Worm (Caenorhabditis elegans) whole organism, L3 larva: ENCODE data around the gene che-11.

Experiments used
- R02D3.7 ChIP-seq: fragments of 150-350 bp; optimal IDR thresholded peaks from 2 replicates; lab custom pipeline; 2014; ENCODE audit warnings: missing biosample characterization, missing genetic modification characterization
- ceh-16 ChIP-seq: sonication (generic microtip); optimal IDR thresholded peaks from 2 replicates; lab custom pipeline; 2017; ENCODE audit warnings: missing biosample characterization, missing genetic modification characterization
- fkh-10 ChIP-seq: sonication (generic microtip); optimal IDR thresholded peaks from 2 replicates; lab custom pipeline; 2017; ENCODE audit warnings: missing biosample characterization, missing genetic modification reagents, missing genetic modification characterization
- mdl-1 ChIP-seq: fragments of 150-350 bp; optimal IDR thresholded peaks from 2 replicates; lab custom pipeline; 2014; ENCODE audit warnings: missing biosample characterization, missing genetic modification characterization
- mml-1 ChIP-seq: fragments of 150-350 bp; sonication (generic microtip); optimal IDR thresholded peaks from 3 replicates; lab custom pipeline; 2014; ENCODE audit warnings: missing biosample characterization, missing genetic modification characterization
- nhr-237 ChIP-seq: fragments of 150-350 bp; optimal IDR thresholded peaks from 2 replicates; lab custom pipeline; 2014; ENCODE audit warnings: missing biosample characterization, missing genetic modification characterization
- nhr-28 ChIP-seq: fragments of 150-350 bp; optimal IDR thresholded peaks from 2 replicates; lab custom pipeline; 2014; ENCODE audit warnings: missing biosample characterization, missing genetic modification characterization
- nhr-77 ChIP-seq: fragments of 150-350 bp; optimal IDR thresholded peaks from 2 replicates; lab custom pipeline; 2014; ENCODE audit warnings: missing biosample characterization, missing genetic modification characterization
- pha-4 ChIP-seq: fragments of 150-350 bp; optimal IDR thresholded peaks from 2 replicates; lab custom pipeline; 2014; ENCODE audit warnings: missing biosample characterization, missing genetic modification reagents, missing genetic modification characterization
- pqm-1 ChIP-seq: fragments of 150-350 bp; optimal IDR thresholded peaks from 2 replicates; lab custom pipeline; 2017; ENCODE audit warnings: missing biosample characterization, missing genetic modification characterization, inconsistent platforms
- snpc-4 ChIP-seq: fragments of 150-350 bp; optimal IDR thresholded peaks from 2 replicates; lab custom pipeline; 2014; ENCODE audit warnings: missing biosample characterization, missing genetic modification characterization
- tbx-2 ChIP-seq: sonication (generic microtip); optimal IDR thresholded peaks from 2 replicates; lab custom pipeline; 2016; ENCODE audit warnings: mild to moderate bottlenecking, missing genetic modification characterization, missing compliant biosample characterization
- ztf-11 ChIP-seq: fragments of 150-350 bp; optimal IDR thresholded peaks from 2 replicates; lab custom pipeline; 2014; ENCODE audit warnings: missing biosample characterization, missing genetic modification characterization

ce11 chrV:12100794-12101343 lies 49.6 kb downstream of the che-11 start, which contains the start of gene nhr-154:
- no peak for TF ChIP-seq nhr-28 (tag; lab: Kevin White, UChicago)
- TF ChIP-seq ceh-16 (tag; lab: Kevin White, UChicago) = no peak
- TF ChIP-seq mml-1 (tag; lab: Kevin White, UChicago) = no peak
- no peak for TF ChIP-seq nhr-237 (tag; lab: Kevin White, UChicago)
- TF ChIP-seq fkh-10 (GFP tag; lab: Kevin White, UChicago) = no peak
- TF ChIP-seq snpc-4 (tag; lab: Kevin White, UChicago) = peak; percentile 32
- peak; percentile 75 for TF ChIP-seq pha-4 (tag; lab: Kevin White, UChicago)
- no peak for TF ChIP-seq tbx-2 (tag; lab: Kevin White, UChicago)
- TF ChIP-seq mdl-1 = no peak
- TF ChIP-seq ztf-11 (tag; lab: Kevin White, UChicago) = no peak
- TF ChIP-seq nhr-77 (tag; lab: Kevin White, UChicago) = no peak
- TF ChIP-seq R02D3.7 = no peak
- peak; percentile 25 for TF ChIP-seq pqm-1 (tag; lab: Kevin White, UChicago)
